Fruit fly (Drosophila melanogaster): ENCODE results near the gene baz.

baz gene

dm6 chrX:17180523-17180922 is 20.7 kb downstream of the baz start:
- TF ChIP-seq noc (tag; optimal IDR thresholded peaks at IDR 0.05), result no peak

dm6 chrX:17181264-17182198 is 21.7 kb downstream of the baz start:
- TF ChIP-seq noc (tag; optimal IDR thresholded peaks at IDR 0.05), result no peak

- no peak for TF ChIP-seq noc (tag; optimal IDR thresholded peaks at IDR 0.05)
Measured at dm6 chrX:17183486-17183885, 23.7 kb downstream of the baz start.

- no peak for TF ChIP-seq noc (tag; optimal IDR thresholded peaks at IDR 0.05)
Measured at dm6 chrX:17186432-17186831, 26.6 kb downstream of the baz start.

dm6 chrX:17187495-17187894 is 27.7 kb downstream of the baz start:
- TF ChIP-seq noc (tag; optimal IDR thresholded peaks at IDR 0.05), result no peak

dm6 chrX:17188167-17188566 is 28.4 kb downstream of the baz start:
- no peak for TF ChIP-seq noc (tag; optimal IDR thresholded peaks at IDR 0.05)

- no peak for TF ChIP-seq noc (tag; optimal IDR thresholded peaks at IDR 0.05)
Measured at dm6 chrX:17202498-17203162, 42.8 kb downstream of the baz start, which contains the start of the genes TTLL1A and CG5070. TSS of gene TTLL1A (minus strand) at chrX:17202598. TSS of gene CG5070 (plus strand) at chrX:17203112.

dm6 chrX:17205028-17205427 is 45.2 kb downstream of the baz start:
- TF ChIP-seq noc (tag; optimal IDR thresholded peaks at IDR 0.05), result no peak

dm6 chrX:17206046-17206445 is 46.2 kb downstream of the baz start, which contains the start of gene CG32564:
TSS of gene CG32564 (plus strand) at chrX:17206407.
- TF ChIP-seq noc (tag; optimal IDR thresholded peaks at IDR 0.05), result no peak

dm6 chrX:17207865-17208486 is 48.2 kb downstream of the baz start, which contains the start of gene CG32563:
TSS of gene CG32563 (plus strand) at chrX:17208436.
- TF ChIP-seq noc (tag; optimal IDR thresholded peaks at IDR 0.05), result no peak

- no peak for TF ChIP-seq noc (tag; optimal IDR thresholded peaks at IDR 0.05)
Measured at dm6 chrX:17209897-17210296, 50.1 kb downstream of the baz start, which contains the start of gene CG12995. TSS of gene CG12995 (minus strand) at chrX:17209997.

dm6 chrX:17212007-17212406 is 52.2 kb downstream of the baz start, which contains the start of gene CG18258:
TSS of gene CG18258 (plus strand) at chrX:17212307.
- TF ChIP-seq noc (tag; optimal IDR thresholded peaks at IDR 0.05), result no peak

dm6 chrX:17215004-17215403 is 55.2 kb downstream of the baz start, which contains the start of gene CG5162:
TSS of gene CG5162 (plus strand) at chrX:17215304.
- TF ChIP-seq noc (tag; optimal IDR thresholded peaks at IDR 0.05), result no peak

dm6 chrX:17218232-17218951 is 58.6 kb downstream of the baz start, which contains the start of gene CG12998:
TSS of gene CG12998 (plus strand) at chrX:17218667.
- TF ChIP-seq noc (tag; optimal IDR thresholded peaks at IDR 0.05), result no peak

dm6 chrX:17221142-17221541 is 61.3 kb downstream of the baz start, which contains the start of gene CG5172:
TSS of gene CG5172 (plus strand) at chrX:17221442.
- TF ChIP-seq noc (tag; optimal IDR thresholded peaks at IDR 0.05), result no peak

Measured in whole organism, larva.